Worm (Caenorhabditis elegans) whole organism, L3 larva: Measurements from ENCODE around the gene asah-2.

Source experiments
- ceh-28 ChIP-seq: fragments of 150-350 bp; optimal IDR thresholded peaks from 2 replicates; lab custom pipeline; 2014; ENCODE audit warnings: missing biosample characterization, missing genetic modification reagents, missing genetic modification characterization
- ceh-82 ChIP-seq: fragments of 150-350 bp; optimal IDR thresholded peaks from 2 replicates; lab custom pipeline; 2014; ENCODE audit warnings: missing biosample characterization, missing genetic modification characterization
- elt-1 ChIP-seq: fragments of 150-350 bp; optimal IDR thresholded peaks from 2 replicates; lab custom pipeline; 2014; ENCODE audit warnings: missing biosample characterization, missing genetic modification characterization
- elt-3 ChIP-seq, 3 experiments: fragments of 150-350 bp in 1 of 3; sonication (generic microtip) in 2 of 3; optimal IDR thresholded peaks; 2 replicates in 2 of 3; 4 replicates in 1 of 3; lab custom pipeline; 2014 to 2017; ENCODE audit warnings: missing biosample characterization in 3 of 3, missing genetic modification characterization in 3 of 3
- mdl-1 ChIP-seq: fragments of 150-350 bp; optimal IDR thresholded peaks from 2 replicates; lab custom pipeline; 2014; ENCODE audit warnings: missing biosample characterization, missing genetic modification characterization
- nhr-11 ChIP-seq: fragments of 150-350 bp; optimal IDR thresholded peaks from 2 replicates; lab custom pipeline; 2014; ENCODE audit warnings: missing biosample characterization, missing genetic modification characterization
- nhr-237 ChIP-seq: fragments of 150-350 bp; optimal IDR thresholded peaks from 2 replicates; lab custom pipeline; 2014; ENCODE audit warnings: missing biosample characterization, missing genetic modification characterization
- nhr-25 ChIP-seq: sonication (generic microtip); optimal IDR thresholded peaks from 2 replicates; lab custom pipeline; 2017; ENCODE audit warnings: missing biosample characterization, missing genetic modification characterization
- nhr-67 ChIP-seq: fragments of 150-350 bp; optimal IDR thresholded peaks from 2 replicates; lab custom pipeline; 2014; ENCODE audit warnings: missing biosample characterization, missing genetic modification characterization
- pha-4 ChIP-seq: fragments of 150-350 bp; optimal IDR thresholded peaks from 2 replicates; lab custom pipeline; 2014; ENCODE audit warnings: missing biosample characterization, missing genetic modification reagents, missing genetic modification characterization
- pqm-1 ChIP-seq: fragments of 150-350 bp; optimal IDR thresholded peaks from 2 replicates; lab custom pipeline; 2017; ENCODE audit warnings: missing biosample characterization, missing genetic modification characterization, inconsistent platforms

DNA sequence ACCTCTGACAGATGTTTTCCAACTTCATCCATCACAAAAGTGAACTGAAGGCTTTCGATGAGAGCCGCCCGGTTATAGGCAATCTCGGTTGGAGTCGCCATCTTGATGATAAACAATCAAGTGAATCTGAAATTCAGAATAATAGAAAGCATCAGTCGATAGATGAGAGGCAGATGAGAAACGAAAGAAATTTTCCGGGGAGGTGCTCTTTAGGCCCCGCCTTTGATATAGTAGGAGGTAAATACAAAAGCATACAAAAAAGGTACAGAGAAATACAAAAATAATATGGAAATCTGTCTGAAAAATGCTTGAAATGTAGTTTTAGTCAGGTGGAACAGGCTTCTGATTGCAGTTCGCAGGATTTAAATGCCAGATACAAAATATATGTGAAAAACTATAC lies 43.2 kb downstream of the asah-2 start, which contains the start of gene srd-1:
- TF ChIP-seq ceh-82 (tag; lab: Kevin White, UChicago) (no peak), nhr-237 (tag; lab: Kevin White, UChicago) (no peak), elt-1 (tag; lab: Kevin White, UChicago) (no peak), ceh-28 (tag; lab: Kevin White, UChicago) (no peak), nhr-67 (tag; lab: Kevin White, UChicago) (no peak), nhr-11 (no peak), mdl-1 (tag; lab: Kevin White, UChicago) (no peak), pqm-1 (no peak), nhr-25 (tag; lab: Kevin White, UChicago) (no peak), elt-3 (tag; optimal IDR thresholded peaks at IDR 0.05; lab: Kevin White, UChicago) (no peak), pha-4 (tag; lab: Kevin White, UChicago) (no peak)
